Worm (Caenorhabditis elegans) whole organism, L4 larva: ENCODE results near the gene ZK1128.3.

Source experiments
- D1046.2 ChIP-seq: fragments of 200-800 bp; sonication (Bioruptor generic); IDR thresholded peaks from 2 replicates; pipeline ENCODE4 v1.3.6; 2022; ENCODE audit warnings: missing genetic modification characterization, missing compliant biosample characterization
- F10B5.3 ChIP-seq: sonication (generic microtip); optimal IDR thresholded peaks from 2 replicates; lab custom pipeline; 2016; ENCODE audit warnings: mild to moderate bottlenecking, missing genetic modification characterization, missing compliant biosample characterization
- F26F4.8 ChIP-seq: fragments of 200-800 bp; sonication (Bioruptor generic); conservative IDR thresholded peaks from 2 replicates; pipeline ENCODE4 v1.3.6; 2022; ENCODE audit warnings: missing genetic modification characterization, missing compliant biosample characterization
- F44E2.7 ChIP-seq: fragments of 200-800 bp; sonication (Bioruptor generic); IDR thresholded peaks from 2 replicates; pipeline ENCODE4 v2.1.2; 2022; ENCODE audit warnings: missing genetic modification characterization, missing compliant biosample characterization
- R02D3.7 ChIP-seq: fragments of 150-350 bp; sonication (generic microtip); optimal IDR thresholded peaks from 3 replicates; lab custom pipeline; 2014; ENCODE audit warnings: missing biosample characterization, missing genetic modification characterization
- T20F7.1 ChIP-seq: fragments of 200-800 bp; sonication (Bioruptor generic); optimal IDR thresholded peaks from 2 replicates; lab custom pipeline; 2018; ENCODE audit warnings: mild to moderate bottlenecking, missing genetic modification characterization, missing compliant biosample characterization
- Y48G9A.11 ChIP-seq: fragments of 200-800 bp; sonication (Bioruptor generic); IDR thresholded peaks from 2 replicates; pipeline ENCODE4 v1.3.6; 2022; ENCODE audit warnings: missing genetic modification reagents, missing genetic modification characterization, missing compliant biosample characterization
- ZK546.5 ChIP-seq, 2 experiments: sonication (generic microtip); optimal IDR thresholded peaks; 2 replicates each; lab custom pipeline; 2017; ENCODE audit warnings: missing biosample characterization in 2 of 2, missing genetic modification characterization in 2 of 2
- ceh-20 ChIP-seq: fragments of 200-800 bp; sonication (Bioruptor generic); IDR thresholded peaks from 2 replicates; pipeline ENCODE4 v1.3.6; 2022; ENCODE audit warnings: missing genetic modification reagents, missing genetic modification characterization, missing compliant biosample characterization
- ceh-32 ChIP-seq: sonication (generic microtip); optimal IDR thresholded peaks from 2 replicates; lab custom pipeline; 2016; ENCODE audit warnings: mild to moderate bottlenecking, missing genetic modification characterization, missing compliant biosample characterization; ENCODE audit not compliant: poor library complexity
- ceh-44 ChIP-seq: fragments of 200-800 bp; sonication (Bioruptor generic); IDR thresholded peaks from 2 replicates; pipeline ENCODE4 v1.3.6; 2022; ENCODE audit warnings: missing genetic modification reagents, missing genetic modification characterization, missing compliant biosample characterization
- cey-2 ChIP-seq: sonication (generic microtip); optimal IDR thresholded peaks from 3 replicates; lab custom pipeline; 2017; ENCODE audit warnings: missing genetic modification characterization, mild to moderate bottlenecking, missing compliant biosample characterization, antibody characterized with exemption, borderline replicate concordance; ENCODE audit not compliant: insufficient read depth
- ctbp-1 ChIP-seq: fragments of 200-800 bp; sonication (Bioruptor generic); IDR thresholded peaks from 2 replicates; pipeline ENCODE4 v1.3.6; 2022; ENCODE audit warnings: missing genetic modification reagents, missing genetic modification characterization, missing compliant biosample characterization
- dmd-6 ChIP-seq: fragments of 200-800 bp; sonication (Bioruptor generic); IDR thresholded peaks from 2 replicates; pipeline ENCODE4 v1.3.6; 2022; ENCODE audit warnings: missing genetic modification reagents, missing genetic modification characterization, missing compliant biosample characterization
- dmd-8 ChIP-seq: fragments of 200-800 bp; sonication (Bioruptor generic); IDR thresholded peaks from 2 replicates; pipeline ENCODE4 v1.3.6; 2022; ENCODE audit warnings: missing genetic modification characterization, missing compliant biosample characterization
- dmd-9 ChIP-seq: fragments of 200-800 bp; sonication (Bioruptor generic); IDR thresholded peaks from 2 replicates; pipeline ENCODE4 v1.3.6; 2022; ENCODE audit warnings: missing genetic modification reagents, missing genetic modification characterization, missing compliant biosample characterization
- dpl-1 ChIP-seq: fragments of 150-350 bp; optimal IDR thresholded peaks from 2 replicates; lab custom pipeline; 2014; ENCODE audit warnings: missing biosample characterization, missing genetic modification reagents, missing genetic modification characterization
- dve-1 ChIP-seq: sonication (generic microtip); optimal IDR thresholded peaks from 2 replicates; lab custom pipeline; 2017; ENCODE audit warnings: antibody characterized with exemption, mild to moderate bottlenecking, missing genetic modification characterization, missing compliant biosample characterization; ENCODE audit not compliant: insufficient read depth
- egl-27 ChIP-seq: sonication (generic microtip); optimal IDR thresholded peaks from 3 replicates; lab custom pipeline; 2017; ENCODE audit warnings: missing biosample characterization, missing genetic modification reagents, missing genetic modification characterization
- egl-43 ChIP-seq: fragments of 200-800 bp; sonication (Bioruptor generic); IDR thresholded peaks from 2 replicates; pipeline ENCODE4 v1.3.6; 2022; ENCODE audit warnings: missing genetic modification reagents, missing genetic modification characterization, missing compliant biosample characterization
- gei-8 ChIP-seq: fragments of 200-800 bp; sonication (Bioruptor generic); optimal IDR thresholded peaks from 2 replicates; lab custom pipeline; 2018; ENCODE audit warnings: mild to moderate bottlenecking, missing genetic modification characterization, missing compliant biosample characterization
- hif-1 ChIP-seq, 2 experiments: sonication (generic microtip); optimal IDR thresholded peaks; 2 replicates each; lab custom pipeline; 2016 to 2017; ENCODE audit warnings: missing compliant biosample characterization in 2 of 2, missing genetic modification characterization in 2 of 2, missing genetic modification reagents in 2 of 2, missing genotype in 2 of 2, mild to moderate bottlenecking in 1 of 2
- hlh-11 ChIP-seq: fragments of 200-800 bp; sonication (Bioruptor generic); optimal IDR thresholded peaks from 2 replicates; lab custom pipeline; 2018; ENCODE audit warnings: mild to moderate bottlenecking, missing genetic modification characterization, missing compliant biosample characterization
- hmg-1.1 ChIP-seq: fragments of 200-800 bp; sonication (Bioruptor generic); IDR thresholded peaks from 2 replicates; pipeline ENCODE4 v1.3.6; 2022; ENCODE audit warnings: missing genetic modification reagents, missing genetic modification characterization, missing compliant biosample characterization
- lin-13 ChIP-seq: fragments of 150-350 bp; optimal IDR thresholded peaks from 2 replicates; lab custom pipeline; 2014; ENCODE audit warnings: missing biosample characterization, missing genetic modification reagents, missing genetic modification characterization
- lin-15B ChIP-seq: fragments of 150-350 bp; sonication (generic microtip); optimal IDR thresholded peaks from 3 replicates; lab custom pipeline; 2014; ENCODE audit warnings: missing biosample characterization, missing genetic modification characterization
- lin-29 ChIP-seq: fragments of 200-800 bp; sonication (Bioruptor generic); IDR thresholded peaks from 2 replicates; pipeline ENCODE4 v1.3.6; 2022; ENCODE audit warnings: missing genetic modification reagents, missing genetic modification characterization, missing compliant biosample characterization
- lin-38 ChIP-seq: fragments of 200-800 bp; sonication (Bioruptor generic); IDR thresholded peaks from 2 replicates; pipeline ENCODE4 v1.3.6; 2022; ENCODE audit warnings: missing genetic modification reagents, missing genetic modification characterization, missing compliant biosample characterization
- lir-3 ChIP-seq: sonication (generic microtip); optimal IDR thresholded peaks from 2 replicates; lab custom pipeline; 2016; ENCODE audit warnings: mild to moderate bottlenecking, missing genetic modification characterization, missing compliant biosample characterization
- lsy-2 ChIP-seq, 2 experiments: fragments of 150-350 bp in 1 of 2; sonication (generic microtip) in 1 of 2; optimal IDR thresholded peaks; 2 replicates each; lab custom pipeline; 2014 to 2017; ENCODE audit warnings: missing biosample characterization in 2 of 2, missing genetic modification characterization in 2 of 2
- madf-9 ChIP-seq: fragments of 200-800 bp; sonication (Bioruptor generic); conservative IDR thresholded peaks from 2 replicates; pipeline ENCODE4 v1.3.6; 2022; ENCODE audit warnings: missing genetic modification reagents, missing genetic modification characterization, missing compliant biosample characterization
- mdt-29 ChIP-seq: fragments of 200-800 bp; sonication (Bioruptor generic); IDR thresholded peaks from 2 replicates; pipeline ENCODE4 v1.3.6; 2022; ENCODE audit warnings: missing genetic modification reagents, missing genetic modification characterization, missing compliant biosample characterization
- mep-1 ChIP-seq: fragments of 150-350 bp; sonication (generic microtip); optimal IDR thresholded peaks from 3 replicates; lab custom pipeline; 2014; ENCODE audit warnings: missing biosample characterization, missing genetic modification characterization
- mes-2 ChIP-seq: sonication (generic microtip); optimal IDR thresholded peaks from 2 replicates; lab custom pipeline; 2016; ENCODE audit warnings: missing genotype, mild to moderate bottlenecking, missing genetic modification characterization, missing compliant biosample characterization; ENCODE audit not compliant: poor library complexity, severe bottlenecking
- nhr-28 ChIP-seq: fragments of 150-350 bp; optimal IDR thresholded peaks from 2 replicates; lab custom pipeline; 2014; ENCODE audit warnings: missing biosample characterization, missing genetic modification characterization
- nhr-42 ChIP-seq: fragments of 200-800 bp; sonication (Bioruptor generic); IDR thresholded peaks from 2 replicates; pipeline ENCODE4 v1.3.6; 2022; ENCODE audit warnings: missing genetic modification characterization, missing compliant biosample characterization
- nhr-76 ChIP-seq: fragments of 150-350 bp; optimal IDR thresholded peaks from 2 replicates; lab custom pipeline; 2014; ENCODE audit warnings: missing biosample characterization, missing genetic modification characterization
- rbr-2 ChIP-seq: sonication (generic microtip); optimal IDR thresholded peaks from 2 replicates; lab custom pipeline; 2016; ENCODE audit warnings: missing genotype, missing genetic modification characterization, missing compliant biosample characterization
- sdz-12 ChIP-seq: fragments of 200-800 bp; sonication (Bioruptor generic); optimal IDR thresholded peaks from 2 replicates; lab custom pipeline; 2018; ENCODE audit warnings: mild to moderate bottlenecking, missing genetic modification characterization, missing compliant biosample characterization
- skn-1 ChIP-seq: fragments of 150-350 bp; optimal IDR thresholded peaks from 2 replicates; lab custom pipeline; 2014; ENCODE audit warnings: missing biosample characterization, missing genetic modification characterization
- tag-97 ChIP-seq: fragments of 200-800 bp; sonication (Bioruptor generic); IDR thresholded peaks from 2 replicates; pipeline ENCODE4 v1.3.6; 2022; ENCODE audit warnings: missing genetic modification characterization, missing compliant biosample characterization
- tra-1 ChIP-seq: fragments of 200-800 bp; sonication (Bioruptor generic); IDR thresholded peaks from 2 replicates; pipeline ENCODE4 v1.3.6; 2022; ENCODE audit warnings: missing genetic modification reagents, missing genetic modification characterization, missing compliant biosample characterization
- unc-130 ChIP-seq: sonication (generic microtip); optimal IDR thresholded peaks from 2 replicates; lab custom pipeline; 2016; ENCODE audit warnings: missing genetic modification reagents, missing genetic modification characterization, missing compliant biosample characterization
- vab-7 ChIP-seq: fragments of 200-800 bp; sonication (Bioruptor generic); IDR thresholded peaks from 2 replicates; pipeline ENCODE4 v1.3.6; 2022; ENCODE audit warnings: missing genetic modification reagents, missing genetic modification characterization, missing compliant biosample characterization
- zip-11 ChIP-seq: fragments of 200-800 bp; sonication (Bioruptor generic); IDR thresholded peaks from 2 replicates; pipeline ENCODE4 v1.3.6; 2022; ENCODE audit warnings: missing genetic modification characterization, missing compliant biosample characterization

Gene ZK1128.3

DNA sequence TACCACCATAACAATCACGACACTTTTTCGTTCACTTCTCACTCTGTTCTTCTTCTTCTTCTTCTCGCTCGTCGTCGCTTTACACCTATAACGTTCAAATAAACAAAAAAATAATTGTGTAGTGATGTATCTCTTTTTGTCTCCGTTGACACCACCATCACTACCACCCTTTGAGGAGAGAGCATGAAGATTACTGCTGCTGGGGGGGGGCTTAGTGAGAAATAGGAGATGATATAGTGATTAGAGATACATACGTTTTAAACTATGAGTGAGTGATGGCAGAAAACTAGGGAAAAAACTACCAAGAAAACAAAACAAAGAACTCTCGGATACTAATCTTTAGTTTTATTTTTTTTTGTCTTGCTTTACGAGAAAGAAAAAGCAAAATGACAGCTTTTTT lies 7.7 kb upstream of the ZK1128.3 start (continued):
- TF ChIP-seq ceh-32 (tag; lab: Kevin White, UChicago), result no peak
- peak; percentile 33 for TF ChIP-seq nhr-28 (tag; lab: Kevin White, UChicago)
- no peak for TF ChIP-seq nhr-42 (GFP tag; lab: Robert Waterston, UW)
- TF ChIP-seq lin-29 (GFP tag; lab: Robert Waterston, UW), result no peak
- no peak for TF ChIP-seq rbr-2 (tag; lab: Kevin White, UChicago)
- TF ChIP-seq egl-27 (tag; lab: Kevin White, UChicago), result no peak
- TF ChIP-seq F10B5.3 (tag; lab: Kevin White, UChicago), result no peak
- TF ChIP-seq mdt-29, result no peak
- TF ChIP-seq lin-15B (tag; lab: Kevin White, UChicago), result no peak
- TF ChIP-seq nhr-76 (tag; lab: Kevin White, UChicago), result no peak
- no peak for TF ChIP-seq ceh-20
- TF ChIP-seq cey-2 (tag; lab: Kevin White, UChicago), result no peak
- no peak for TF ChIP-seq sdz-12 (GFP tag; lab: Kevin White, UChicago)
- no peak for TF ChIP-seq gei-8
- TF ChIP-seq D1046.2 (GFP tag; lab: Robert Waterston, UW), result no peak
- no peak for TF ChIP-seq F26F4.8 (GFP tag; lab: Robert Waterston, UW)
- TF ChIP-seq ZK546.5 (tag; optimal IDR thresholded peaks at IDR 0.05; lab: Kevin White, UChicago), result no peak
- TF ChIP-seq lin-38 (GFP tag; lab: Robert Waterston, UW), result no peak
- TF ChIP-seq F44E2.7 (GFP tag; lab: Robert Waterston, UW), result no peak
- peak; percentile 20 for TF ChIP-seq dve-1 (tag; lab: Kevin White, UChicago)

DNA sequence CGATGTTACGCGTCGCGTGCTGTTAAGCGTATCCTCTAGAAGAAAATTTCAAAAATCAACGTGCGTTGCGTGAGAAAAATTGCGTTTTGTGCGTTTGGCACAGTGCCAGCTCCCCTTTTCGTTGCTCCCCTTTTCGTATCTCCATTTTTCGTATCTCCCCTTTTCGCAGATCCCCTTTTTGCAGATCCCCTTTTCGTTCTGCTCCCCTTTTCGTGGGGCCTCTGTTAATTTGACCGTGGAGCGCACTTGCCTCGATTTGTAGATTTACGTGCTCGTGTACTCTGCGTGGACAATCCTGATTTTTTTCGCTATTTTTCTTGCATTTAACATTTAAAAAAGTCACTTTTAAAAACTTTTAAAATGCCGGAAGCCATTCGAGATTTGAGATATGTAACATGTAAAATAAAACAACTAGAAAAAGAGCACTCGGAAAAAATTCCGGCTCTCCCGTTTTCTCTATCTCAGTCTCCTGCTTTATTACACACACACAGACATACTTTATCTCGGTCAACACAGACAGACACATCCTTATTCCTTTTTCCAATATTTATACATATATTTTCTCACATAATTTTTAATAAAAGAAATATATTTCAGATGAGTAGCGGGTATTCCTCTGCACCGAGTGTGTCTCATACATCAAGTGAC lies 5.0 kb upstream of the ZK1128.3 start, which contains the start of gene ttll-4:
Gene ttll-4, plus strand, starts transcription at position 598 of the 648 bp plus-strand sequence.
- TF ChIP-seq tag-97 (GFP tag; lab: Robert Waterston, UW) (no peak), lin-29 (GFP tag; lab: Robert Waterston, UW) (no peak), skn-1 (tag; lab: Kevin White, UChicago) (no peak), dmd-9 (GFP tag; lab: Robert Waterston, UW) (peak; percentile 72), madf-9 (GFP tag; lab: Robert Waterston, UW) (0 out of 2 replicates have a peak, but pooled peaks have one; percentile 52), vab-7 (GFP tag; lab: Robert Waterston, UW) (peak; percentile 87), lin-13 (GFP tag; lab: Kevin White, UChicago) (peak; percentile 22), ctbp-1 (GFP tag; lab: Robert Waterston, UW) (peak; percentile 53), nhr-42 (GFP tag; lab: Robert Waterston, UW) (0 out of 2 replicates have a peak, but pooled peaks have one; percentile 37), mep-1 (tag; lab: Kevin White, UChicago) (peak; percentile 39), lsy-2 (tag; optimal IDR thresholded peaks at IDR 0.05; lab: Kevin White, UChicago) (peak in 1 of 2 experiments; percentile 62), Y48G9A.11 (GFP tag; lab: Robert Waterston, UW) (peak; percentile 64), hif-1 (tag; optimal IDR thresholded peaks at IDR 0.05; lab: Kevin White, UChicago) (peak in 1 of 2 experiments; percentile 20), dmd-6 (GFP tag; lab: Robert Waterston, UW) (peak; percentile 40; the same call in 1 of the 2 replicates), hlh-11 (tag; lab: Kevin White, UChicago) (peak; percentile 16), D1046.2 (GFP tag; lab: Robert Waterston, UW) (peak; percentile 21; the same call in 1 of the 2 replicates), rbr-2 (tag; lab: Kevin White, UChicago) (peak; percentile 65), egl-43 (GFP tag; lab: Robert Waterston, UW) (peak; percentile 37; the same call in 1 of the 2 replicates), lin-38 (GFP tag; lab: Robert Waterston, UW) (peak; percentile 95), R02D3.7 (peak; percentile 40), T20F7.1 (GFP tag; lab: Kevin White, UChicago) (peak; percentile 24), ceh-44 (GFP tag; lab: Robert Waterston, UW) (0 out of 2 replicates have a peak, but pooled peaks have one; percentile 23), F26F4.8 (GFP tag; lab: Robert Waterston, UW) (no peak), dmd-8 (GFP tag; lab: Robert Waterston, UW) (no peak), lir-3 (tag; lab: Kevin White, UChicago) (no peak), ceh-20 (peak; percentile 55), mdt-29 (0 out of 2 replicates have a peak, but pooled peaks have one; percentile 39), zip-11 (GFP tag; lab: Robert Waterston, UW) (no peak), tra-1 (0 out of 2 replicates have a peak, but pooled peaks have one; percentile 21), hmg-1.1 (GFP tag; lab: Robert Waterston, UW) (peak; percentile 62; the same call in 1 of the 2 replicates), mes-2 (tag; lab: Kevin White, UChicago) (peak; percentile 94), unc-130 (peak; percentile 57), dpl-1 (GFP tag; lab: Kevin White, UChicago) (peak; percentile 20)
